Fruit fly (Drosophila melanogaster) whole organism, embryonic: ENCODE results near the gene CG5937.

Source experiments
- ATbp ChIP-seq: fragments of 200-800 bp; sonication (Bioruptor generic); optimal IDR thresholded peaks from 2 replicates; lab custom pipeline; 2017; ENCODE audit warnings: missing biosample characterization, mild to moderate bottlenecking, missing genetic modification characterization, missing genetic modification reagents
- Asciz ChIP-seq: fragments of 200-800 bp; sonication (Bioruptor generic); optimal IDR thresholded peaks from 2 replicates; lab custom pipeline; 2017; ENCODE audit warnings: missing biosample characterization, mild to moderate bottlenecking, missing genetic modification characterization, missing genetic modification reagents
- B-H1 ChIP-seq: fragments of 200-800 bp; sonication (Bioruptor generic); IDR thresholded peaks from 3 replicates; pipeline ENCODE4 v1.3.6; 2022; ENCODE audit warnings: missing biosample characterization, missing genetic modification characterization
- Blimp-1 ChIP-seq: fragments of 200-800 bp; sonication (Bioruptor generic); optimal IDR thresholded peaks from 3 replicates; lab custom pipeline; 2018; ENCODE audit warnings: missing biosample characterization, missing genetic modification characterization, mild to moderate bottlenecking, moderate library complexity, missing genetic modification reagents
- CG10274 ChIP-seq: fragments of 200-800 bp; sonication (Bioruptor generic); optimal IDR thresholded peaks from 3 replicates; lab custom pipeline; 2017; ENCODE audit warnings: missing biosample characterization, mild to moderate bottlenecking, missing genetic modification characterization
- CG11504 ChIP-seq: fragments of 200-800 bp; sonication (Bioruptor generic); optimal IDR thresholded peaks from 3 replicates; lab custom pipeline; 2019; ENCODE audit warnings: missing biosample characterization, mild to moderate bottlenecking, missing genetic modification characterization, moderate library complexity
- CG11695 ChIP-seq: fragments of 200-800 bp; sonication (Bioruptor generic); IDR thresholded peaks from 3 replicates; pipeline ENCODE4 v1.3.6; 2022; ENCODE audit warnings: missing biosample characterization, missing genetic modification characterization
- CG11723 ChIP-seq: fragments of 200-800 bp; sonication (Bioruptor generic); optimal IDR thresholded peaks from 2 replicates; lab custom pipeline; 2017; ENCODE audit warnings: missing biosample characterization, mild to moderate bottlenecking, missing genetic modification characterization
- CG12104 ChIP-seq: fragments of 200-800 bp; sonication (Bioruptor generic); optimal IDR thresholded peaks from 3 replicates; lab custom pipeline; 2016; ENCODE audit warnings: missing biosample characterization, missing genetic modification characterization
- CG13624 ChIP-seq: fragments of 200-800 bp; sonication (Bioruptor generic); optimal IDR thresholded peaks from 2 replicates; lab custom pipeline; 2016; ENCODE audit warnings: missing biosample characterization, missing genetic modification characterization
- CG14710 ChIP-seq: fragments of 200-800 bp; sonication (Bioruptor generic); optimal IDR thresholded peaks from 3 replicates; lab custom pipeline; 2019; ENCODE audit warnings: missing biosample characterization, mild to moderate bottlenecking, missing genetic modification characterization, moderate library complexity
- CG15269 ChIP-seq: fragments of 200-800 bp; sonication (Bioruptor generic); optimal IDR thresholded peaks from 2 replicates; lab custom pipeline; 2018; ENCODE audit warnings: missing biosample characterization, mild to moderate bottlenecking, missing genetic modification characterization, moderate library complexity
- CG17829 ChIP-seq: fragments of 200-800 bp; optimal IDR thresholded peaks from 2 replicates; lab custom pipeline; 2019; ENCODE audit warnings: missing biosample characterization, mild to moderate bottlenecking, missing genetic modification characterization, moderate library complexity
- CG3838 ChIP-seq: fragments of 200-800 bp; sonication (Bioruptor generic); optimal IDR thresholded peaks from 3 replicates; lab custom pipeline; 2016; ENCODE audit warnings: missing biosample characterization, missing genetic modification characterization
- CG8290 ChIP-seq, 3 experiments: fragments of 200-800 bp; sonication (Bioruptor generic); optimal IDR thresholded peaks; 2 replicates each; lab custom pipeline; 2016 to 2019; ENCODE audit warnings: missing biosample characterization in 3 of 3, missing genetic modification characterization in 3 of 3, mild to moderate bottlenecking in 2 of 3, moderate library complexity in 1 of 3
- CG8388 ChIP-seq: fragments of 200-800 bp; sonication (Bioruptor generic); optimal IDR thresholded peaks from 2 replicates; lab custom pipeline; 2019; ENCODE audit warnings: missing biosample characterization, mild to moderate bottlenecking, missing genetic modification characterization, moderate library complexity
- Deaf1 ChIP-seq: fragments of 200-800 bp; optimal IDR thresholded peaks from 3 replicates; lab custom pipeline; 2019; ENCODE audit warnings: missing biosample characterization, mild to moderate bottlenecking, missing genetic modification characterization, moderate library complexity
- Drgx ChIP-seq: fragments of 200-800 bp; sonication (Bioruptor generic); IDR thresholded peaks from 2 replicates; pipeline ENCODE4 v1.3.6; 2022; ENCODE audit warnings: missing biosample characterization, missing genetic modification characterization
- Gug ChIP-seq: fragments of 200-800 bp; sonication (Bioruptor generic); IDR thresholded peaks from 4 replicates; pipeline ENCODE4 v1.3.6; 2022; ENCODE audit warnings: missing biosample characterization, missing genetic modification characterization
- Hey ChIP-seq: fragments of 200-800 bp; sonication (Bioruptor generic); optimal IDR thresholded peaks from 3 replicates; lab custom pipeline; 2018; ENCODE audit warnings: missing biosample characterization, mild to moderate bottlenecking, missing genetic modification characterization
- Hmx ChIP-seq: fragments of 200-800 bp; sonication (Bioruptor generic); optimal IDR thresholded peaks from 2 replicates; lab custom pipeline; 2016; ENCODE audit warnings: missing biosample characterization, missing genetic modification characterization
- Hr51 ChIP-seq, 2 experiments: fragments of 200-800 bp; sonication (Bioruptor generic); optimal IDR thresholded peaks; 2 replicates in 1 of 2; 3 replicates in 1 of 2; lab custom pipeline; 2016 to 2018; ENCODE audit warnings: missing biosample characterization in 2 of 2, missing genetic modification characterization in 2 of 2, mild to moderate bottlenecking in 1 of 2, moderate library complexity in 1 of 2
- Hr78 ChIP-seq, 2 experiments: fragments of 200-800 bp in 1 of 2; fragments of >200 bp in 1 of 2; sonication (Bioruptor generic) in 1 of 2; optimal IDR thresholded peaks; 2 replicates each; lab custom pipeline; 2017 to 2019; ENCODE audit warnings: missing biosample characterization in 2 of 2, missing genetic modification characterization in 2 of 2, mild to moderate bottlenecking in 1 of 2, moderate library complexity in 1 of 2
- Oli ChIP-seq: fragments of 200-800 bp; sonication (Bioruptor generic); optimal IDR thresholded peaks from 2 replicates; lab custom pipeline; 2018; ENCODE audit warnings: missing biosample characterization, mild to moderate bottlenecking, missing genetic modification characterization, moderate library complexity
- Sox100B ChIP-seq: fragments of 200-800 bp; sonication (Bioruptor generic); optimal IDR thresholded peaks from 3 replicates; lab custom pipeline; 2018; ENCODE audit warnings: missing biosample characterization, mild to moderate bottlenecking, missing genetic modification characterization
- Ssrp ChIP-seq: fragments of 200-800 bp; sonication (Bioruptor generic); optimal IDR thresholded peaks from 2 replicates; lab custom pipeline; 2018; ENCODE audit warnings: missing biosample characterization, mild to moderate bottlenecking, missing genetic modification characterization, moderate library complexity
- Xrp1 ChIP-seq: fragments of 200-800 bp; sonication (Bioruptor generic); IDR thresholded peaks from 2 replicates; pipeline ENCODE4 v1.3.6; 2022; ENCODE audit warnings: missing biosample characterization, missing genetic modification characterization
- cg ChIP-seq: fragments of 200-800 bp; sonication (Bioruptor generic); optimal IDR thresholded peaks from 3 replicates; lab custom pipeline; 2019; ENCODE audit warnings: missing biosample characterization, mild to moderate bottlenecking, missing genetic modification characterization, moderate library complexity
- dmrt99B ChIP-seq: fragments of 200-800 bp; sonication (Bioruptor generic); optimal IDR thresholded peaks from 2 replicates; lab custom pipeline; 2018; ENCODE audit warnings: missing biosample characterization, mild to moderate bottlenecking, missing genetic modification characterization, moderate library complexity
- ewg ChIP-seq: fragments of 200-800 bp; sonication (Bioruptor generic); optimal IDR thresholded peaks from 3 replicates; lab custom pipeline; 2017; ENCODE audit warnings: mild to moderate bottlenecking, missing biosample characterization, missing genetic modification reagents, missing genetic modification characterization
- gcm ChIP-seq: fragments of 200-800 bp; sonication (Bioruptor generic); optimal IDR thresholded peaks from 2 replicates; lab custom pipeline; 2019; ENCODE audit warnings: missing biosample characterization, mild to moderate bottlenecking, missing genetic modification characterization, moderate library complexity
- grau ChIP-seq: fragments of 200-800 bp; optimal IDR thresholded peaks from 3 replicates; lab custom pipeline; 2019; ENCODE audit warnings: missing biosample characterization, mild to moderate bottlenecking, missing genetic modification characterization, moderate library complexity
- gsb-n ChIP-seq: fragments of 200-800 bp; sonication (Bioruptor generic); optimal IDR thresholded peaks from 3 replicates; lab custom pipeline; 2018; ENCODE audit warnings: missing biosample characterization, mild to moderate bottlenecking, missing genetic modification characterization
- nmo ChIP-seq: fragments of 200-800 bp; sonication (Bioruptor generic); optimal IDR thresholded peaks from 2 replicates; lab custom pipeline; 2018; ENCODE audit warnings: missing biosample characterization, mild to moderate bottlenecking, missing genetic modification characterization, moderate library complexity
- org-1 ChIP-seq: fragments of 200-800 bp; sonication (Bioruptor generic); optimal IDR thresholded peaks from 2 replicates; lab custom pipeline; 2017; ENCODE audit warnings: missing biosample characterization, missing genetic modification characterization
- pan ChIP-seq, 4 experiments: fragments of >200 bp in 3 of 4; fragments of 200-800 bp in 1 of 4; sonication (Bioruptor generic) in 1 of 4; optimal IDR thresholded peaks in 3 of 4; IDR thresholded peaks in 1 of 4; 2 replicates each; pipeline versions ENCODE4 v1.3.6 to Lab custom; 2017 to 2022; ENCODE audit warnings: missing biosample characterization in 2 of 4, missing genetic modification characterization in 2 of 4, mixed read lengths in 1 of 4
- prd ChIP-seq, 3 experiments: fragments of >200 bp in 2 of 3; fragments of 200-800 bp in 1 of 3; sonication (Bioruptor generic) in 1 of 3; optimal IDR thresholded peaks in 2 of 3; IDR thresholded peaks in 1 of 3; 2 replicates in 2 of 3; 3 replicates in 1 of 3; pipeline versions ENCODE4 v1.3.6 to Lab custom; 2017 to 2022; ENCODE audit warnings: missing biosample characterization in 1 of 3, missing genetic modification characterization in 1 of 3
- pros ChIP-seq: fragments of 200-800 bp; sonication (Bioruptor generic); optimal IDR thresholded peaks from 3 replicates; lab custom pipeline; 2019; ENCODE audit warnings: missing biosample characterization, mild to moderate bottlenecking, missing genetic modification characterization, moderate library complexity
- row ChIP-seq: fragments of 200-800 bp; sonication (Bioruptor generic); IDR thresholded peaks from 3 replicates; pipeline ENCODE4 v1.3.6; 2022; ENCODE audit warnings: missing biosample characterization, missing genetic modification characterization
- salm ChIP-seq: fragments of 200-800 bp; sonication (Bioruptor generic); optimal IDR thresholded peaks from 2 replicates; lab custom pipeline; 2018; ENCODE audit warnings: missing biosample characterization, mild to moderate bottlenecking, missing genetic modification characterization
- sc ChIP-seq, 3 experiments: fragments of >200 bp in 2 of 3; fragments of 200-800 bp in 1 of 3; sonication (Bioruptor generic) in 1 of 3; optimal IDR thresholded peaks; 2 replicates in 2 of 3; 3 replicates in 1 of 3; lab custom pipeline; 2017; ENCODE audit warnings: mild to moderate bottlenecking in 1 of 3, missing biosample characterization in 1 of 3, missing genetic modification characterization in 1 of 3, missing genetic modification reagents in 1 of 3
- schlank ChIP-seq: fragments of 200-800 bp; sonication (Bioruptor generic); optimal IDR thresholded peaks from 2 replicates; lab custom pipeline; 2018; ENCODE audit warnings: missing biosample characterization, mild to moderate bottlenecking, missing genetic modification characterization
- sens ChIP-seq: fragments of 200-800 bp; sonication (Bioruptor generic); peaks from one replicate; lab custom pipeline; 2016; ENCODE audit warnings: missing biosample characterization, missing genetic modification characterization
- sqz ChIP-seq: fragments of 200-800 bp; sonication (Bioruptor generic); optimal IDR thresholded peaks from 3 replicates; lab custom pipeline; 2018; ENCODE audit warnings: missing biosample characterization, mild to moderate bottlenecking, missing genetic modification characterization
- tgo ChIP-seq: fragments of 200-800 bp; sonication (Bioruptor generic); IDR thresholded peaks from 3 replicates; pipeline ENCODE4 v1.3.6; 2022; ENCODE audit warnings: missing biosample characterization, missing genetic modification characterization
- trem ChIP-seq: fragments of 200-800 bp; optimal IDR thresholded peaks from 3 replicates; lab custom pipeline; 2019; ENCODE audit warnings: missing biosample characterization, mild to moderate bottlenecking, missing genetic modification characterization, moderate library complexity

CG5937 gene

dm6 chrX:6077043-6077547 lies 37.3 kb downstream of the CG5937 start (continued):
- peak; percentile 16 for TF ChIP-seq pros (GFP tag; lab: Kevin White, UChicago)
- TF ChIP-seq Ssrp (tag; lab: Kevin White, UChicago): peak; percentile 39
- TF ChIP-seq trem (tag; lab: Kevin White, UChicago): peak; percentile 3
- TF ChIP-seq Blimp-1 (GFP tag; lab: Kevin White, UChicago): peak; percentile 78
- peak; percentile 56 for TF ChIP-seq dmrt99B (tag; lab: Kevin White, UChicago)
- peak; percentile 38 for TF ChIP-seq Sox100B (GFP tag; lab: Kevin White, UChicago)
- no peak for TF ChIP-seq prd (optimal IDR thresholded peaks at IDR 0.05; lab: Kevin White, UChicago)
- TF ChIP-seq prd (GFP tag; IDR thresholded peaks at IDR 0.05; lab: Robert Waterston, UW): 0 out of 3 replicates have a peak, but pooled peaks have one; percentile 23
- TF ChIP-seq salm: peak; percentile 20
- no peak for TF ChIP-seq CG3838 (GFP tag; lab: Kevin White, UChicago)
- no peak for TF ChIP-seq sc (optimal IDR thresholded peaks at IDR 0.05; lab: Kevin White, UChicago)
- peak; percentile 19 for TF ChIP-seq sc (GFP tag; optimal IDR thresholded peaks at IDR 0.05; lab: Kevin White, UChicago)
- TF ChIP-seq Hr51 (GFP tag; optimal IDR thresholded peaks at IDR 0.05; lab: Kevin White, UChicago): peak in 1 of 2 experiments; percentile 66
- peak; percentile 10 for TF ChIP-seq CG11723
- TF ChIP-seq pan (optimal IDR thresholded peaks at IDR 0.05; lab: Kevin White, UChicago): no peak
- TF ChIP-seq pan (GFP tag; optimal IDR thresholded peaks at IDR 0.05 in 1 of 2, IDR thresholded peaks at IDR 0.05 in 1 of 2): peak in 1 of 2 experiments; percentile 16
- TF ChIP-seq Asciz (GFP tag; lab: Kevin White, UChicago): peak; percentile 25
- no peak for TF ChIP-seq CG13624 (GFP tag; lab: Kevin White, UChicago)
- TF ChIP-seq CG11695: 0 out of 3 replicates have a peak, but pooled peaks have one; percentile 25
- peak; percentile 19 for TF ChIP-seq CG17829 (tag; lab: Kevin White, UChicago)
- TF ChIP-seq Hmx: no peak
- peak; percentile 5 for TF ChIP-seq CG12104 (GFP tag; lab: Kevin White, UChicago)
- no peak for TF ChIP-seq CG10274 (GFP tag; lab: Kevin White, UChicago)
- TF ChIP-seq gsb-n: peak; percentile 42
- TF ChIP-seq Hey (tag; lab: Kevin White, UChicago): no peak
- TF ChIP-seq Hr78 (GFP tag; optimal IDR thresholded peaks at IDR 0.05; lab: Kevin White, UChicago): peak in 1 of 2 experiments; percentile 56
- TF ChIP-seq CG8388 (GFP tag; lab: Kevin White, UChicago): peak; percentile 45
- no peak for TF ChIP-seq tgo
- TF ChIP-seq sqz: peak; percentile 0
- TF ChIP-seq grau: peak; percentile 36
- peak; percentile 14 for TF ChIP-seq ewg
- TF ChIP-seq B-H1 (GFP tag; lab: Robert Waterston, UW): no peak
- peak; percentile 38 for TF ChIP-seq nmo
- TF ChIP-seq Deaf1: peak; percentile 60
- peak; percentile 29; the same call in 1 of the 2 replicates for TF ChIP-seq Xrp1 (GFP tag; lab: Robert Waterston, UW)
- peak; percentile 3 for TF ChIP-seq CG14710 (tag; lab: Kevin White, UChicago)
- TF ChIP-seq CG15269 (tag; lab: Kevin White, UChicago): peak; percentile 18
- TF ChIP-seq gcm: peak; percentile 12
- peak; percentile 67; the same call in 1 of the 2 replicates for TF ChIP-seq Drgx (GFP tag; lab: Robert Waterston, UW)
- TF ChIP-seq sens (GFP tag; lab: Kevin White, UChicago): peak; percentile 23
- TF ChIP-seq row (GFP tag; lab: Robert Waterston, UW): peak; percentile 26
- TF ChIP-seq Oli: peak; percentile 26
- TF ChIP-seq ATbp (GFP tag; lab: Kevin White, UChicago): peak; percentile 37
- no peak for TF ChIP-seq CG8290 (GFP tag; optimal IDR thresholded peaks at IDR 0.05; lab: Kevin White, UChicago)
- peak in 1 of 2 experiments; percentile 54 for TF ChIP-seq CG8290 (tag; optimal IDR thresholded peaks at IDR 0.05; lab: Kevin White, UChicago)
- TF ChIP-seq org-1: no peak
- no peak for TF ChIP-seq cg (GFP tag; lab: Kevin White, UChicago)
- peak; percentile 72 for TF ChIP-seq CG11504
- TF ChIP-seq Gug (GFP tag; lab: Robert Waterston, UW): no peak
- no peak for TF ChIP-seq schlank (tag; lab: Kevin White, UChicago)
